Fruit fly (Drosophila melanogaster): Measurements from ENCODE around the gene CG4116.

The CG4116 gene

DNA sequence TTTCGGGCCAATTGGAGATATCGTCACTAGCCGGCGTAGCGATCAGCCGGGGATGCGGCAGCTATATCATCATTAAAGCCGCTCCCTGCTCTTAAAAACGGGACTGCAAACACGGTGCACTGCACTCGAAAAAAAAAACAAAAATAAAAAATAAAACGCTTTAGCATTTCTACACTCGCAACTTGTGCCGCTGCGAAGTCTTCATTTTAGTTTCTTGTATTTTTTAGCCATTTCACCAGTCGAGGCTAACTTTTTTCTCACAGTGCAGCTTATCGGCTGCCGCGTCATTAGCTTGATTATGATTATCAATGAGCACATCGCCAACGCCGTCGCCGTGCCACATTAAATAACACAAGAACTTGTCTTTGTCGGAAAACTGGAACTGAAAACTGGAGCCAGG, 18.5 kb upstream of the CG4116 start (continued):
- TF ChIP-seq CG7357 (GFP tag; IDR thresholded peaks at IDR 0.05) (peak; percentile 50; the same call in 1 of the 3 replicates), CG17385 (GFP tag; optimal IDR thresholded peaks at IDR 0.05) (peak; percentile 13), Gsc (GFP tag; IDR thresholded peaks at IDR 0.05) (0 out of 2 replicates have a peak, but pooled peaks have one; percentile 14), sima (GFP tag; optimal IDR thresholded peaks at IDR 0.05) (peak; percentile 31), CG17802 (tag; optimal IDR thresholded peaks at IDR 0.05) (no peak), luna (GFP tag; optimal IDR thresholded peaks at IDR 0.05) (peak; percentile 6), Tbp (GFP tag; optimal IDR thresholded peaks at IDR 0.05) (no peak), CG1603 (tag; optimal IDR thresholded peaks at IDR 0.05) (peak; percentile 19), CG16779 (GFP tag; IDR thresholded peaks at IDR 0.05) (no peak), CG12299 (tag; optimal IDR thresholded peaks at IDR 0.05) (no peak), ac (GFP tag; optimal IDR thresholded peaks at IDR 0.05) (no peak), ham (GFP tag; IDR thresholded peaks at IDR 0.05) (no peak), CG17328 (GFP tag; IDR thresholded peaks at IDR 0.05) (peak; percentile 86), Atf3 (GFP tag; optimal IDR thresholded peaks at IDR 0.05) (peak; percentile 65), Atf6 (GFP tag; IDR thresholded peaks at IDR 0.05) (no peak; the same call in 1 of the 2 replicates), Neu2 (GFP tag; optimal IDR thresholded peaks at IDR 0.05; ENCODE audit: borderline replicate concordance) (no peak), Dfd (GFP tag; optimal IDR thresholded peaks at IDR 0.05) (no peak), CG17912 (GFP tag; optimal IDR thresholded peaks at IDR 0.05) (no peak), CG13894 (tag; optimal IDR thresholded peaks at IDR 0.05) (no peak), CG12942 (GFP tag; optimal IDR thresholded peaks at IDR 0.05) (peak; percentile 49), disco-r (GFP tag; optimal IDR thresholded peaks at IDR 0.05) (no peak), Med (GFP tag) (peak; percentile 92), bab2 (GFP tag; optimal IDR thresholded peaks at IDR 0.05) (peak; percentile 70), ems (GFP tag; optimal IDR thresholded peaks at IDR 0.05) (peak; percentile 63), sc (optimal IDR thresholded peaks at IDR 0.05) (no peak), sc (GFP tag; optimal IDR thresholded peaks at IDR 0.05) (peak; percentile 17), mld (GFP tag; IDR thresholded peaks at IDR 0.05; ENCODE audit: partially characterized antibody) (no peak), Ravus (GFP tag; IDR thresholded peaks at IDR 0.05) (no peak), stwl (tag; optimal IDR thresholded peaks at IDR 0.05) (no peak), bowl (GFP tag; IDR thresholded peaks at IDR 0.05) (no peak), CG7963 (GFP tag; IDR thresholded peaks at IDR 0.05; ENCODE audit: partially characterized antibody) (no peak), lov (optimal IDR thresholded peaks at IDR 0.05) (no peak), lov (GFP tag; IDR thresholded peaks at IDR 0.05) (peak; percentile 69; the same call in 2 of the 3 replicates), Dip3 (GFP tag; optimal IDR thresholded peaks at IDR 0.05) (peak; percentile 43), ranshi (GFP tag; IDR thresholded peaks at IDR 0.05) (peak; percentile 49; the same call in 1 of the 2 replicates), gem (tag; optimal IDR thresholded peaks at IDR 0.05) (peak; percentile 64), Adf1 (GFP tag; IDR thresholded peaks at IDR 0.05) (no peak), CG14860 (GFP tag; IDR thresholded peaks at IDR 0.05; ENCODE audit: partially characterized antibody) (no peak), CG4404 (GFP tag; IDR thresholded peaks at IDR 0.05) (peak; percentile 50; the same call in 1 of the 2 replicates), CG17568 (GFP tag; optimal IDR thresholded peaks at IDR 0.05) (no peak), Bteb2 (GFP tag; optimal IDR thresholded peaks at IDR 0.05) (no peak), Blimp-1 (GFP tag; optimal IDR thresholded peaks at IDR 0.05) (peak; percentile 47), CG2120 (GFP tag; optimal IDR thresholded peaks at IDR 0.05) (peak; percentile 42), danr (GFP tag; IDR thresholded peaks at IDR 0.05) (peak; percentile 38; the same call in 1 of the 2 replicates), CG6854 (GFP tag; optimal IDR thresholded peaks at IDR 0.05) (no peak), Atf-2 (GFP tag; optimal IDR thresholded peaks at IDR 0.05) (peak; percentile 67), NC2β (GFP tag; optimal IDR thresholded peaks at IDR 0.05) (peak; percentile 43), ab (GFP tag; optimal IDR thresholded peaks at IDR 0.05) (peak; percentile 49), CG34422 (GFP tag; IDR thresholded peaks at IDR 0.05) (peak; percentile 59; the same call in 1 of the 3 replicates), pb (GFP tag; optimal IDR thresholded peaks at IDR 0.05) (peak; percentile 67), chinmo (GFP tag; IDR thresholded peaks at IDR 0.05; ENCODE audit: partially characterized antibody) (no peak), salm (tag; optimal IDR thresholded peaks at IDR 0.05) (no peak)
